Worm (Caenorhabditis elegans): Measurements from ENCODE around the gene F26F4.6.

DNA sequence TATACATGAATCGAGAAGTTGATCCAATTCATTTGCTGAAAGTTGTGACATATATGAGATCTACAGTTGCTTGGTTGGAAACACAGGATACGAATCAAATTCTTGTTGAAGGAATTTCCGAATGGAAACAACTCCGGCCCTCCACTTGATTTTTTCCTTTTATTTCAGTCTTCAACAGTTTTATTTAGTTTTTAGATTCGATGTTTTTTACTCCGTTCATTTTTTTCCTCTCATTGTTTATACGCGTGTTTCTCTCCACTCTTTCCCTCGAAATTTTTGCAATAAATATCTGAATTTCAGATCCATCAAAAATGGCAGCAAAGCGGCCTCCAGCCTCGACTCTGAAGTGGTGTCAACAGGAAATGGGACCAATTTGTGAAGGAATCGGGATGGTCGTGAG is 30.3 kb downstream of the F26F4.6 start, which contains the start of gene coq-8:
- TF ChIP-seq xnd-1 (tag; optimal IDR thresholded peaks at IDR 0.05) (no peak), unc-130 (GFP tag; optimal IDR thresholded peaks at IDR 0.05) (no peak), mes-4 (tag; optimal IDR thresholded peaks at IDR 0.05) (no peak), hlh-26 (GFP tag; conservative IDR thresholded peaks at IDR 0.05) (no peak), fkh-3 (tag; optimal IDR thresholded peaks at IDR 0.05) (no peak), pbrm-1 (GFP tag; IDR thresholded peaks at IDR 0.05) (no peak), cebp-2 (GFP tag; IDR thresholded peaks at IDR 0.05) (no peak), pha-4 (tag; optimal IDR thresholded peaks at IDR 0.05) (no peak), mcd-1 (GFP tag; IDR thresholded peaks at IDR 0.05) (no peak), attf-3 (GFP tag; conservative IDR thresholded peaks at IDR 0.05) (no peak)
